Fruit fly (Drosophila melanogaster): ENCODE data around the gene CG5418.

The CG5418 gene

dm6 chr2L:12463037-12463436 is 10.0 kb upstream of the CG5418 start (continued):
- TF ChIP-seq CG12071 (GFP tag; optimal IDR thresholded peaks at IDR 0.05) (peak; percentile 66), lilli (GFP tag; optimal IDR thresholded peaks at IDR 0.05) (no peak), gce (GFP tag; IDR thresholded peaks at IDR 0.05) (no peak), CG31224 (GFP tag; IDR thresholded peaks at IDR 0.05) (no peak), D19B (GFP tag; optimal IDR thresholded peaks at IDR 0.05) (no peak), ac (GFP tag; optimal IDR thresholded peaks at IDR 0.05) (no peak), CG8359 (GFP tag; optimal IDR thresholded peaks at IDR 0.05; ENCODE audit: borderline replicate concordance) (peak; percentile 39), CG1603 (tag; optimal IDR thresholded peaks at IDR 0.05) (peak; percentile 36), ATbp (GFP tag; optimal IDR thresholded peaks at IDR 0.05) (peak; percentile 65), CG2120 (GFP tag; optimal IDR thresholded peaks at IDR 0.05) (no peak), Ssrp (tag; optimal IDR thresholded peaks at IDR 0.05) (no peak), CG6175 (GFP tag; IDR thresholded peaks at IDR 0.05) (no peak), CG17361 (GFP tag; IDR thresholded peaks at IDR 0.05) (no peak), bigmax (GFP tag; optimal IDR thresholded peaks at IDR 0.05) (no peak), crol (GFP tag; IDR thresholded peaks at IDR 0.05) (peak; percentile 57; the same call in 1 of the 2 replicates), Meics (GFP tag; optimal IDR thresholded peaks at IDR 0.05) (peak; percentile 20), CG11093 (GFP tag; IDR thresholded peaks at IDR 0.05) (no peak), usp (GFP tag; optimal IDR thresholded peaks at IDR 0.05) (no peak), CG14710 (tag; optimal IDR thresholded peaks at IDR 0.05) (no peak), CG1024 (GFP tag; IDR thresholded peaks at IDR 0.05) (0 out of 2 replicates have a peak, but pooled peaks have one; percentile 3), cg (GFP tag; optimal IDR thresholded peaks at IDR 0.05) (no peak), Mad (GFP tag; optimal IDR thresholded peaks at IDR 0.05) (no peak), sens-2 (GFP tag; IDR thresholded peaks at IDR 0.05) (no peak), slp2 (GFP tag; optimal IDR thresholded peaks at IDR 0.05) (no peak), luna (GFP tag; optimal IDR thresholded peaks at IDR 0.05) (no peak), ase (GFP tag; IDR thresholded peaks at IDR 0.05) (no peak), MBD-R2 (GFP tag; IDR thresholded peaks at IDR 0.05) (no peak), Scr (GFP tag; IDR thresholded peaks at IDR 0.05; ENCODE audit: partially characterized antibody) (no peak), CoRest (tag; optimal IDR thresholded peaks at IDR 0.05) (no peak), CG7987 (GFP tag; optimal IDR thresholded peaks at IDR 0.05) (peak; percentile 66), tap (tag; optimal IDR thresholded peaks at IDR 0.05) (peak; percentile 22), CkIIα-i1 (GFP tag; IDR thresholded peaks at IDR 0.05) (no peak), CG32772 (GFP tag; IDR thresholded peaks at IDR 0.05) (no peak), dpn (GFP tag; optimal IDR thresholded peaks at IDR 0.05) (no peak), Fer3 (tag; optimal IDR thresholded peaks at IDR 0.05) (peak; percentile 35), jigr1 (GFP tag; IDR thresholded peaks at IDR 0.05) (no peak), fd96Cb (tag; optimal IDR thresholded peaks at IDR 0.05) (no peak), CG6272 (GFP tag; IDR thresholded peaks at IDR 0.05) (no peak), CG2889 (GFP tag; IDR thresholded peaks at IDR 0.05) (no peak), CG3407 (GFP tag; optimal IDR thresholded peaks at IDR 0.05) (peak; percentile 4), dati (GFP tag; IDR thresholded peaks at IDR 0.05) (no peak), oc (tag; optimal IDR thresholded peaks at IDR 0.05) (no peak), Blimp-1 (GFP tag; optimal IDR thresholded peaks at IDR 0.05) (peak; percentile 26), klu (GFP tag; IDR thresholded peaks at IDR 0.05) (no peak), CG9215 (GFP tag; IDR thresholded peaks at IDR 0.05) (no peak), mam (GFP tag; optimal IDR thresholded peaks at IDR 0.05) (no peak), CG4730 (GFP tag; IDR thresholded peaks at IDR 0.05) (no peak), CG16815 (GFP tag; optimal IDR thresholded peaks at IDR 0.05) (no peak), Dll (GFP tag; IDR thresholded peaks at IDR 0.05; ENCODE audit: partially characterized antibody) (no peak), croc (GFP tag; conservative IDR thresholded peaks at IDR 0.05) (no peak), hb (GFP tag; IDR thresholded peaks at IDR 0.05; ENCODE audit: partially characterized antibody) (no peak), CG2202 (tag; optimal IDR thresholded peaks at IDR 0.05) (no peak)
